Worm (Caenorhabditis elegans) whole organism, L1 larva: ENCODE measurements around the gene pac-1.

ENCODE experiments used
- Y116A8C.19 ChIP-seq: sonication (generic microtip); optimal IDR thresholded peaks from 2 replicates; lab custom pipeline; 2016; ENCODE audit warnings: missing compliant biosample characterization, missing genetic modification characterization, borderline replicate concordance
- ceh-82 ChIP-seq, 3 experiments: fragments of 150-350 bp in 1 of 3; sonication (generic microtip) in 2 of 3; optimal IDR thresholded peaks; 2 replicates each; lab custom pipeline; 2014 to 2017; ENCODE audit warnings: missing biosample characterization in 3 of 3, missing genetic modification characterization in 3 of 3
- ces-1 ChIP-seq: fragments of 150-350 bp; optimal IDR thresholded peaks from 2 replicates; lab custom pipeline; 2014; ENCODE audit warnings: missing biosample characterization, missing genetic modification reagents, missing genetic modification characterization
- lin-13 ChIP-seq: fragments of 150-350 bp; optimal IDR thresholded peaks from 2 replicates; lab custom pipeline; 2014; ENCODE audit warnings: missing biosample characterization, missing genetic modification reagents, missing genetic modification characterization
- mdl-1 ChIP-seq, 2 experiments: fragments of 150-350 bp; optimal IDR thresholded peaks; 2 replicates each; lab custom pipeline; 2014 to 2017; ENCODE audit warnings: missing biosample characterization in 2 of 2, missing genetic modification characterization in 2 of 2, inconsistent platforms in 1 of 2
- nhr-12 ChIP-seq: sonication (generic microtip); optimal IDR thresholded peaks from 2 replicates; lab custom pipeline; 2017; ENCODE audit warnings: missing biosample characterization, missing genetic modification characterization
- nhr-85 ChIP-seq: sonication (generic microtip); peaks from one replicate; lab custom pipeline; 2016; ENCODE audit warnings: missing genetic modification characterization, inconsistent platforms, missing compliant biosample characterization
- snpc-4 ChIP-seq: fragments of 150-350 bp; optimal IDR thresholded peaks from 2 replicates; lab custom pipeline; 2014; ENCODE audit warnings: missing biosample characterization, missing genetic modification characterization
- unc-62 ChIP-seq: fragments of 150-350 bp; optimal IDR thresholded peaks from 2 replicates; lab custom pipeline; 2014; ENCODE audit warnings: missing biosample characterization, missing genetic modification reagents, missing genetic modification characterization
- ztf-11 ChIP-seq, 2 experiments: sonication (generic microtip); optimal IDR thresholded peaks; 2 replicates each; lab custom pipeline; 2016 to 2017; ENCODE audit warnings: missing genetic modification characterization in 2 of 2, missing biosample characterization in 1 of 2, missing compliant biosample characterization in 1 of 2

ce11 chrIII:8446534-8446933 lies 48.3 kb upstream of the pac-1 start, which contains the start of gene hsp-110:
- TF ChIP-seq nhr-12 (no peak), lin-13 (GFP tag; lab: Kevin White, UChicago) (no peak), unc-62 (GFP tag; lab: Kevin White, UChicago) (no peak), snpc-4 (tag; lab: Kevin White, UChicago) (no peak), mdl-1 (tag; optimal IDR thresholded peaks at IDR 0.05; lab: Kevin White, UChicago) (no peak), Y116A8C.19 (tag; lab: Kevin White, UChicago) (no peak), ztf-11 (tag; optimal IDR thresholded peaks at IDR 0.05; lab: Kevin White, UChicago) (no peak), ces-1 (no peak), ceh-82 (tag; optimal IDR thresholded peaks at IDR 0.05; lab: Kevin White, UChicago) (no peak), nhr-85 (no peak)
